Worm (Caenorhabditis elegans) whole organism, early embryonic: ENCODE measurements around the gene gro-1.

Experiments used
- B0310.2 ChIP-seq: sonication (generic microtip); optimal IDR thresholded peaks from 2 replicates; lab custom pipeline; 2016; ENCODE audit warnings: mild to moderate bottlenecking, missing genetic modification characterization, missing compliant biosample characterization
- F13C5.2 ChIP-seq: sonication (generic microtip); optimal IDR thresholded peaks from 2 replicates; lab custom pipeline; 2017; ENCODE audit warnings: mild to moderate bottlenecking, missing genetic modification characterization, inconsistent platforms, missing compliant biosample characterization
- aly-1 ChIP-seq: sonication (generic microtip); optimal IDR thresholded peaks from 2 replicates; lab custom pipeline; 2016; ENCODE audit warnings: missing genetic modification characterization, missing compliant biosample characterization
- ama-1 ChIP-seq: fragments of 150-350 bp; optimal IDR thresholded peaks from 2 replicates; lab custom pipeline; 2014
- ceh-13 ChIP-seq: fragments of 200-800 bp; sonication (Bioruptor generic); optimal IDR thresholded peaks from 2 replicates; lab custom pipeline; 2018; ENCODE audit warnings: mild to moderate bottlenecking, missing genetic modification characterization, missing compliant biosample characterization
- ceh-36 ChIP-seq: sonication (generic microtip); optimal IDR thresholded peaks from 2 replicates; lab custom pipeline; 2016; ENCODE audit warnings: missing genetic modification characterization, inconsistent platforms, missing compliant biosample characterization
- flt-1 ChIP-seq: fragments of 200-800 bp; sonication (Bioruptor generic); IDR thresholded peaks from 2 replicates; pipeline ENCODE4 v1.3.6; 2022; ENCODE audit warnings: missing genetic modification characterization, missing compliant biosample characterization
- hmbx-1 ChIP-seq: sonication (generic microtip); optimal IDR thresholded peaks from 2 replicates; lab custom pipeline; 2016; ENCODE audit warnings: mild to moderate bottlenecking, missing genetic modification characterization, missing compliant biosample characterization
- hmg-4 ChIP-seq: fragments of 200-800 bp; sonication (Bioruptor generic); optimal IDR thresholded peaks from 2 replicates; lab custom pipeline; 2018; ENCODE audit warnings: mild to moderate bottlenecking, missing genetic modification characterization, missing compliant biosample characterization
- hnd-1 ChIP-seq: sonication (generic microtip); optimal IDR thresholded peaks from 2 replicates; lab custom pipeline; 2016; ENCODE audit warnings: missing genetic modification characterization, missing compliant biosample characterization
- pes-1 ChIP-seq: fragments of 200-800 bp; sonication (Bioruptor generic); IDR thresholded peaks from 2 replicates; pipeline ENCODE4 v1.3.6; 2022; ENCODE audit warnings: missing genetic modification reagents, missing genetic modification characterization, missing compliant biosample characterization
- sea-1 ChIP-seq: fragments of 200-800 bp; sonication (Bioruptor generic); conservative IDR thresholded peaks from 2 replicates; pipeline ENCODE4 v1.3.6; 2022; ENCODE audit warnings: missing genetic modification characterization, missing compliant biosample characterization
- tbx-37 ChIP-seq: fragments of 200-800 bp; sonication (Bioruptor generic); conservative IDR thresholded peaks from 2 replicates; pipeline ENCODE4 v1.3.6; 2022; ENCODE audit warnings: missing genetic modification reagents, missing genetic modification characterization, missing compliant biosample characterization
- tra-4 ChIP-seq: sonication (generic microtip); optimal IDR thresholded peaks from 2 replicates; lab custom pipeline; 2017; ENCODE audit warnings: missing genetic modification characterization, missing compliant biosample characterization

DNA sequence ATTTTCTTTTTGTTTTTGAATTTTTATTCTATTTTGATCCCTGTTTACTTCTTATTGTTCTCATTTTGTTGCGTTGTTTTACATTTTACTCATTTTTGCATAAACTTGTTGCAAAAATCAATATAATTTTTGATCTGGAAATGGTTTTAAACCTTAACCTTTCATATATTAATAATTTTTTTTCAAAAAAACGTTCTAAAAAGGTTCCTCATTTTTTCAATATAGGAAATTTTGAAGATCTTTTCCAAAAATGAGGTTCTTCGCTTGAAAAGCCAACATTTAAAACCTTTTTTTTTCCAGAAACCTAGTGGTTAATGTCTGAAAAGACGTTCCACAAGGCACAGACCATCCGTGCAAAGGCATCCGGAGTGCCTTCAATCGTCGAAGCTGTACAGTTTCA is 4.5 kb upstream of the gro-1 start, which contains the start of gene gop-3:
- TF ChIP-seq ama-1 (lab: Kevin White, UChicago) = no peak
- TF ChIP-seq flt-1 (GFP tag; lab: Robert Waterston, UW) = no peak
- no peak for TF ChIP-seq sea-1 (GFP tag; lab: Robert Waterston, UW)
- no peak for TF ChIP-seq pes-1 (GFP tag; lab: Robert Waterston, UW)
- TF ChIP-seq ceh-13 (GFP tag; lab: Kevin White, UChicago) = no peak
- TF ChIP-seq aly-1 = no peak
- TF ChIP-seq hnd-1 (tag; lab: Kevin White, UChicago) = no peak
- TF ChIP-seq F13C5.2 (tag; lab: Kevin White, UChicago) = no peak
- TF ChIP-seq hmg-4 (GFP tag; lab: Kevin White, UChicago) = no peak
- no peak for TF ChIP-seq hmbx-1 (tag; lab: Kevin White, UChicago)
- no peak for TF ChIP-seq ceh-36
- no peak for TF ChIP-seq tbx-37
- TF ChIP-seq tra-4 (tag; lab: Kevin White, UChicago) = no peak
- TF ChIP-seq B0310.2 (tag; lab: Kevin White, UChicago) = no peak
